Worm (Caenorhabditis elegans) whole organism, late embryonic: Measurements from ENCODE around the gene F58F9.1.

Source experiments
- C08G9.2 ChIP-seq: sonication (generic microtip); optimal IDR thresholded peaks from 2 replicates; lab custom pipeline; 2016; ENCODE audit warnings: mild to moderate bottlenecking, missing genetic modification characterization, moderate library complexity, missing compliant biosample characterization
- C38D4.7 ChIP-seq: fragments of 200-800 bp; sonication (Bioruptor generic); optimal IDR thresholded peaks from 2 replicates; lab custom pipeline; 2018; ENCODE audit warnings: mild to moderate bottlenecking, missing genetic modification characterization, moderate library complexity, missing compliant biosample characterization
- F13H6.1 ChIP-seq: sonication (generic microtip); optimal IDR thresholded peaks from 2 replicates; lab custom pipeline; 2016; ENCODE audit warnings: missing genetic modification characterization, missing compliant biosample characterization
- K02D7.2 ChIP-seq: sonication (generic microtip); optimal IDR thresholded peaks from 2 replicates; lab custom pipeline; 2017; ENCODE audit warnings: mild to moderate bottlenecking, missing genetic modification characterization, missing compliant biosample characterization
- Y22D7AL.16 ChIP-seq: sonication (generic microtip); optimal IDR thresholded peaks from 2 replicates; lab custom pipeline; 2016; ENCODE audit warnings: missing genetic modification characterization, missing compliant biosample characterization
- ama-1 ChIP-seq: fragments of 150-350 bp; optimal IDR thresholded peaks from 2 replicates; lab custom pipeline; 2014
- ceh-14 ChIP-seq: sonication (generic microtip); optimal IDR thresholded peaks from 2 replicates; lab custom pipeline; 2016; ENCODE audit warnings: missing genotype, missing genetic modification characterization, missing compliant biosample characterization
- ceh-2 ChIP-seq: sonication (generic microtip); optimal IDR thresholded peaks from 2 replicates; lab custom pipeline; 2016; ENCODE audit warnings: missing genotype, missing genetic modification characterization, missing compliant biosample characterization
- ceh-30 ChIP-seq: fragments of 150-350 bp; optimal IDR thresholded peaks from 2 replicates; lab custom pipeline; 2014; ENCODE audit warnings: missing biosample characterization, missing genetic modification characterization
- ceh-34 ChIP-seq: sonication (generic microtip); optimal IDR thresholded peaks from 2 replicates; lab custom pipeline; 2016; ENCODE audit warnings: mild to moderate bottlenecking, missing genetic modification characterization, missing compliant biosample characterization
- ceh-45 ChIP-seq: fragments of 200-800 bp; sonication (Bioruptor generic); IDR thresholded peaks from 2 replicates; pipeline ENCODE4 v1.3.6; 2022; ENCODE audit warnings: missing genetic modification reagents, missing genetic modification characterization, missing compliant biosample characterization
- ceh-48 ChIP-seq: sonication (generic microtip); optimal IDR thresholded peaks from 2 replicates; lab custom pipeline; 2016; ENCODE audit warnings: missing genetic modification characterization, inconsistent platforms, missing compliant biosample characterization
- ceh-6 ChIP-seq: fragments of 200-800 bp; sonication (Bioruptor generic); optimal IDR thresholded peaks from 2 replicates; lab custom pipeline; 2018; ENCODE audit warnings: mild to moderate bottlenecking, missing genetic modification characterization, missing compliant biosample characterization
- ceh-9 ChIP-seq: sonication (generic microtip); optimal IDR thresholded peaks from 2 replicates; lab custom pipeline; 2016; ENCODE audit warnings: mild to moderate bottlenecking, missing genetic modification characterization, inconsistent platforms, missing compliant biosample characterization
- che-1 ChIP-seq: sonication (generic microtip); optimal IDR thresholded peaks from 2 replicates; lab custom pipeline; 2016; ENCODE audit warnings: mild to moderate bottlenecking, missing genetic modification characterization, missing compliant biosample characterization
- dmd-4 ChIP-seq: sonication (generic microtip); optimal IDR thresholded peaks from 2 replicates; lab custom pipeline; 2016; ENCODE audit warnings: borderline replicate concordance, missing genetic modification characterization, missing compliant biosample characterization
- elt-2 ChIP-seq: sonication (generic microtip); optimal IDR thresholded peaks from 2 replicates; lab custom pipeline; 2016; ENCODE audit warnings: missing genetic modification reagents, missing genetic modification characterization, missing compliant biosample characterization
- elt-4 ChIP-seq: sonication (generic microtip); optimal IDR thresholded peaks from 2 replicates; lab custom pipeline; 2016; ENCODE audit warnings: missing genetic modification characterization, missing compliant biosample characterization
- fax-1 ChIP-seq: sonication (generic microtip); optimal IDR thresholded peaks from 2 replicates; lab custom pipeline; 2016; ENCODE audit warnings: missing genotype, missing genetic modification characterization, missing compliant biosample characterization
- fkh-6 ChIP-seq: sonication (generic microtip); optimal IDR thresholded peaks from 2 replicates; lab custom pipeline; 2016; ENCODE audit warnings: missing genetic modification characterization, missing compliant biosample characterization
- gmeb-2 ChIP-seq: sonication (generic microtip); optimal IDR thresholded peaks from 2 replicates; lab custom pipeline; 2016; ENCODE audit warnings: missing genetic modification characterization, inconsistent platforms, missing compliant biosample characterization
- hlh-6 ChIP-seq: sonication (generic microtip); optimal IDR thresholded peaks from 2 replicates; lab custom pipeline; 2016; ENCODE audit warnings: missing genotype, missing genetic modification characterization, missing compliant biosample characterization
- hlh-8 ChIP-seq: sonication (generic microtip); optimal IDR thresholded peaks from 2 replicates; lab custom pipeline; 2016; ENCODE audit warnings: missing genotype, missing genetic modification characterization, missing compliant biosample characterization
- lim-6 ChIP-seq: sonication (generic microtip); optimal IDR thresholded peaks from 2 replicates; lab custom pipeline; 2016; ENCODE audit warnings: missing genetic modification characterization, missing compliant biosample characterization
- lin-11 ChIP-seq: fragments of 200-800 bp; sonication (Bioruptor generic); optimal IDR thresholded peaks from 2 replicates; lab custom pipeline; 2018; ENCODE audit warnings: mild to moderate bottlenecking, missing genetic modification characterization, missing compliant biosample characterization
- madf-2 ChIP-seq: sonication (generic microtip); optimal IDR thresholded peaks from 2 replicates; lab custom pipeline; 2017; ENCODE audit warnings: missing genetic modification characterization, missing compliant biosample characterization
- nhr-232 ChIP-seq: sonication (generic microtip); optimal IDR thresholded peaks from 2 replicates; lab custom pipeline; 2016; ENCODE audit warnings: missing genetic modification characterization, missing compliant biosample characterization
- pha-2 ChIP-seq: sonication (generic microtip); optimal IDR thresholded peaks from 2 replicates; lab custom pipeline; 2017; ENCODE audit warnings: mild to moderate bottlenecking, missing genetic modification characterization, missing compliant biosample characterization
- pha-4 ChIP-seq: fragments of 150-350 bp; optimal IDR thresholded peaks from 2 replicates; lab custom pipeline; 2018; ENCODE audit warnings: missing biosample characterization, missing genetic modification reagents, missing genetic modification characterization
- pqm-1 ChIP-seq: sonication (generic microtip); optimal IDR thresholded peaks from 2 replicates; lab custom pipeline; 2016; ENCODE audit warnings: missing genetic modification characterization, missing compliant biosample characterization
- sdc-2 ChIP-seq: sonication (generic microtip); optimal IDR thresholded peaks from 2 replicates; lab custom pipeline; 2016; ENCODE audit warnings: missing genotype, missing genetic modification characterization, missing compliant biosample characterization
- sox-4 ChIP-seq: sonication (generic microtip); optimal IDR thresholded peaks from 2 replicates; lab custom pipeline; 2017; ENCODE audit warnings: mild to moderate bottlenecking, missing genetic modification characterization, inconsistent platforms, missing compliant biosample characterization
- tbx-2 ChIP-seq: sonication (generic microtip); optimal IDR thresholded peaks from 2 replicates; lab custom pipeline; 2016; ENCODE audit warnings: missing genetic modification characterization, missing compliant biosample characterization
- tbx-7 ChIP-seq: sonication (generic microtip); optimal IDR thresholded peaks from 2 replicates; lab custom pipeline; 2016; ENCODE audit warnings: missing genotype, missing genetic modification characterization, missing compliant biosample characterization
- ttx-3 ChIP-seq: sonication (generic microtip); optimal IDR thresholded peaks from 2 replicates; lab custom pipeline; 2016; ENCODE audit warnings: missing genetic modification reagents, missing genetic modification characterization, missing compliant biosample characterization
- unc-42 ChIP-seq: sonication (generic microtip); optimal IDR thresholded peaks from 2 replicates; lab custom pipeline; 2016; ENCODE audit warnings: missing genotype, missing genetic modification characterization, missing compliant biosample characterization
- unc-55 ChIP-seq: sonication (generic microtip); optimal IDR thresholded peaks from 2 replicates; lab custom pipeline; 2017; ENCODE audit warnings: missing biosample characterization, missing genetic modification reagents, missing genetic modification characterization
- unc-86 ChIP-seq: sonication (generic microtip); optimal IDR thresholded peaks from 2 replicates; lab custom pipeline; 2016; ENCODE audit warnings: missing genetic modification characterization, missing compliant biosample characterization
- ztf-16 ChIP-seq: sonication (generic microtip); optimal IDR thresholded peaks from 2 replicates; lab custom pipeline; 2017; ENCODE audit warnings: missing genetic modification characterization, missing compliant biosample characterization

The F58F9.1 gene

ce11 chrIV:6299523-6299922 is 49.9 kb downstream of the F58F9.1 start:
- no peak for TF ChIP-seq ceh-2 (tag; lab: Kevin White, UChicago)
- TF ChIP-seq ceh-6 (GFP tag; lab: Kevin White, UChicago) = no peak
- TF ChIP-seq hlh-8 (tag; lab: Kevin White, UChicago) = no peak
- TF ChIP-seq sdc-2 = no peak
- no peak for TF ChIP-seq ceh-48 (tag; lab: Kevin White, UChicago)
- TF ChIP-seq elt-4 = no peak
- no peak for TF ChIP-seq hlh-6 (tag; lab: Kevin White, UChicago)
- no peak for TF ChIP-seq tbx-2 (tag; lab: Kevin White, UChicago)
- no peak for TF ChIP-seq K02D7.2
- TF ChIP-seq madf-2 (tag; lab: Kevin White, UChicago) = no peak
- TF ChIP-seq lim-6 (tag; lab: Kevin White, UChicago) = no peak
- TF ChIP-seq fkh-6 = no peak
- TF ChIP-seq dmd-4 (tag; lab: Kevin White, UChicago) = no peak
- no peak for TF ChIP-seq gmeb-2 (tag; lab: Kevin White, UChicago)
- no peak for TF ChIP-seq C08G9.2 (tag; lab: Kevin White, UChicago)
- no peak for TF ChIP-seq pqm-1 (tag; lab: Kevin White, UChicago)
- TF ChIP-seq che-1 (tag; lab: Kevin White, UChicago) = no peak
- no peak for TF ChIP-seq elt-2 (tag; lab: Kevin White, UChicago)
- TF ChIP-seq ceh-34 (tag; lab: Kevin White, UChicago) = no peak
- no peak for TF ChIP-seq ceh-9 (tag; lab: Kevin White, UChicago)

ce11 chrIV:6301764-6302163 is 52.1 kb downstream of the F58F9.1 start, which contains the start of gene srv-26:
Gene srv-26, minus strand, starts transcription at chrIV:6301864.
- TF ChIP-seq unc-42 (tag; lab: Kevin White, UChicago) (no peak), pqm-1 (tag; lab: Kevin White, UChicago) (no peak), che-1 (tag; lab: Kevin White, UChicago) (no peak), tbx-7 (tag; lab: Kevin White, UChicago) (no peak), F13H6.1 (tag; lab: Kevin White, UChicago) (no peak), C38D4.7 (GFP tag; lab: Kevin White, UChicago) (no peak), ceh-6 (GFP tag; lab: Kevin White, UChicago) (no peak), ama-1 (lab: Kevin White, UChicago) (no peak), Y22D7AL.16 (tag; lab: Kevin White, UChicago) (no peak), nhr-232 (tag; lab: Kevin White, UChicago) (no peak)

ce11 chrIV:6303642-6304041 is 54.0 kb downstream of the F58F9.1 start, which contains the start of gene srv-25:
Gene srv-25, minus strand, starts transcription at chrIV:6303742.
- no peak for TF ChIP-seq ceh-14 (tag; lab: Kevin White, UChicago)
- TF ChIP-seq tbx-7 (tag; lab: Kevin White, UChicago) = no peak
- TF ChIP-seq sox-4 = no peak
- TF ChIP-seq pha-4 (tag; lab: Kevin White, UChicago) = no peak
- TF ChIP-seq lin-11 = no peak
- no peak for TF ChIP-seq C38D4.7 (GFP tag; lab: Kevin White, UChicago)
- no peak for TF ChIP-seq unc-55 (GFP tag; lab: Kevin White, UChicago)
- TF ChIP-seq elt-4 = no peak
- TF ChIP-seq ceh-45 (GFP tag; lab: Robert Waterston, UW) = no peak
- no peak for TF ChIP-seq ama-1 (lab: Kevin White, UChicago)
- no peak for TF ChIP-seq pqm-1 (tag; lab: Kevin White, UChicago)
- TF ChIP-seq unc-86 (tag; lab: Kevin White, UChicago) = no peak
- TF ChIP-seq fax-1 (tag; lab: Kevin White, UChicago) = no peak
- TF ChIP-seq ceh-30 (tag; lab: Kevin White, UChicago) = no peak
- TF ChIP-seq ceh-9 (tag; lab: Kevin White, UChicago) = no peak
- TF ChIP-seq ztf-16 (tag; lab: Kevin White, UChicago) = no peak
- TF ChIP-seq pha-2 (tag; lab: Kevin White, UChicago) = no peak
- TF ChIP-seq ttx-3 (tag; lab: Kevin White, UChicago) = no peak
